Worm (Caenorhabditis elegans) whole organism, young adult: ENCODE data around the gene F47G9.4.

Experiments
- F39B2.1 ChIP-seq: fragments of 200-800 bp; sonication (Bioruptor generic); IDR thresholded peaks from 2 replicates; pipeline ENCODE4 v1.3.6; 2022; ENCODE audit warnings: missing genetic modification reagents, missing genetic modification characterization, missing compliant biosample characterization
- T26A5.8 ChIP-seq: sonication (generic microtip); optimal IDR thresholded peaks from 2 replicates; lab custom pipeline; 2016; ENCODE audit warnings: missing genetic modification characterization, missing compliant biosample characterization
- Y95B8A.8 ChIP-seq: fragments of 200-800 bp; sonication (Bioruptor generic); IDR thresholded peaks from 2 replicates; pipeline ENCODE4 v1.3.6; 2022; ENCODE audit warnings: missing genetic modification reagents, missing genetic modification characterization, missing compliant biosample characterization
- ZK185.1 ChIP-seq: sonication (generic microtip); optimal IDR thresholded peaks from 2 replicates; lab custom pipeline; 2016; ENCODE audit warnings: mild to moderate bottlenecking, missing genetic modification characterization, missing compliant biosample characterization; ENCODE audit not compliant: poor library complexity, severe bottlenecking
- ceh-100 ChIP-seq: fragments of 200-800 bp; sonication (Bioruptor generic); IDR thresholded peaks from 2 replicates; pipeline ENCODE4 v1.3.6; 2022; ENCODE audit warnings: missing genetic modification reagents, missing genetic modification characterization, missing compliant biosample characterization
- dpl-1 ChIP-seq: fragments of 150-350 bp; optimal IDR thresholded peaks from 2 replicates; lab custom pipeline; 2014; ENCODE audit warnings: missing biosample characterization, missing genetic modification reagents, missing genetic modification characterization
- fkh-3 ChIP-seq: sonication (generic microtip); optimal IDR thresholded peaks from 2 replicates; lab custom pipeline; 2016; ENCODE audit warnings: mild to moderate bottlenecking, missing genetic modification characterization, missing compliant biosample characterization
- hmg-20 ChIP-seq: fragments of 200-800 bp; sonication (Bioruptor generic); IDR thresholded peaks from 2 replicates; pipeline ENCODE4 v1.3.6; 2022; ENCODE audit warnings: missing genetic modification reagents, missing genetic modification characterization, missing compliant biosample characterization
- lag-1 ChIP-seq: fragments of 200-800 bp; sonication (Bioruptor generic); IDR thresholded peaks from 2 replicates; pipeline ENCODE4 v1.3.6; 2022; ENCODE audit warnings: missing genetic modification reagents, missing genetic modification characterization, missing compliant biosample characterization
- pbrm-1 ChIP-seq: fragments of 200-800 bp; sonication (Bioruptor generic); IDR thresholded peaks from 2 replicates; pipeline ENCODE4 v1.3.6; 2022; ENCODE audit warnings: missing genetic modification reagents, missing genetic modification characterization, missing compliant biosample characterization
- pha-4 ChIP-seq: fragments of 150-350 bp; sonication (generic microtip); optimal IDR thresholded peaks from 2 replicates; lab custom pipeline; 2014; ENCODE audit warnings: missing biosample characterization, missing genetic modification reagents, missing genetic modification characterization
- rec-8 ChIP-seq, 2 experiments: sonication (generic microtip); optimal IDR thresholded peaks; 2 replicates each; lab custom pipeline; 2016; ENCODE audit warnings: mild to moderate bottlenecking in 2 of 2, missing genetic modification characterization in 2 of 2, missing genetic modification reagents in 2 of 2, missing genotype in 2 of 2, missing biosample characterization in 1 of 2, missing compliant biosample characterization in 1 of 2, moderate library complexity in 1 of 2
- snpc-1.3 ChIP-seq: sonication (generic microtip); optimal IDR thresholded peaks from 2 replicates; lab custom pipeline; 2017; ENCODE audit warnings: missing genetic modification characterization, mild to moderate bottlenecking, missing compliant biosample characterization, antibody characterized with exemption, moderate library complexity, missing genotype, missing genetic modification reagents; ENCODE audit not compliant: insufficient read depth
- ztf-3 ChIP-seq: fragments of 200-800 bp; sonication (Bioruptor generic); optimal IDR thresholded peaks from 2 replicates; lab custom pipeline; 2018; ENCODE audit warnings: mild to moderate bottlenecking, missing genetic modification characterization, missing compliant biosample characterization

- no peak for TF ChIP-seq ztf-3 (GFP tag; lab: Kevin White, UChicago)
- no peak for TF ChIP-seq pha-4 (tag; lab: Kevin White, UChicago)
- TF ChIP-seq hmg-20 (GFP tag; lab: Robert Waterston, UW), result no peak
- TF ChIP-seq lag-1 (GFP tag; lab: Robert Waterston, UW), result no peak
- TF ChIP-seq F39B2.1, result no peak
- no peak for TF ChIP-seq rec-8 (tag; optimal IDR thresholded peaks at IDR 0.05; lab: Kevin White, UChicago)
- no peak for TF ChIP-seq ZK185.1 (tag; lab: Kevin White, UChicago)
- no peak for TF ChIP-seq pbrm-1 (GFP tag; lab: Robert Waterston, UW)
- TF ChIP-seq snpc-1.3, result no peak
- no peak for TF ChIP-seq dpl-1 (GFP tag; lab: Kevin White, UChicago)
- no peak for TF ChIP-seq Y95B8A.8 (GFP tag; lab: Robert Waterston, UW)
- no peak for TF ChIP-seq fkh-3 (tag; lab: Kevin White, UChicago)
- no peak for TF ChIP-seq ceh-100 (GFP tag; lab: Robert Waterston, UW)
- TF ChIP-seq T26A5.8, result no peak
Measured at ce11 chrV:11282272-11282671, 39.3 kb downstream of the F47G9.4 start, which contains the start of gene gly-20.
